Worm (Caenorhabditis elegans) whole organism, L1 larva: ENCODE results near the gene grl-10.

Experiments used
- C16A3.4 ChIP-seq: fragments of 150-350 bp; optimal IDR thresholded peaks from 2 replicates; lab custom pipeline; 2014; ENCODE audit warnings: missing biosample characterization, missing genetic modification characterization
- C34B4.2 ChIP-seq: sonication (generic microtip); optimal IDR thresholded peaks from 2 replicates; lab custom pipeline; 2017; ENCODE audit warnings: mild to moderate bottlenecking, missing genetic modification characterization, missing compliant biosample characterization
- F16B12.6 ChIP-seq: fragments of 150-350 bp; optimal IDR thresholded peaks from 2 replicates; lab custom pipeline; 2014; ENCODE audit warnings: missing biosample characterization, missing genetic modification characterization
- aha-1 ChIP-seq: fragments of 150-350 bp; optimal IDR thresholded peaks from 2 replicates; lab custom pipeline; 2014; ENCODE audit warnings: missing biosample characterization, missing genetic modification characterization
- aly-2 ChIP-seq: fragments of 150-350 bp; optimal IDR thresholded peaks from 2 replicates; lab custom pipeline; 2014; ENCODE audit warnings: missing biosample characterization, missing genetic modification characterization
- ama-1 ChIP-seq: fragments of 150-350 bp; optimal IDR thresholded peaks from 2 replicates; lab custom pipeline; 2014
- blmp-1 ChIP-seq: fragments of 150-350 bp; optimal IDR thresholded peaks from 2 replicates; lab custom pipeline; 2014; ENCODE audit warnings: missing biosample characterization, missing genetic modification characterization
- ceh-88 ChIP-seq: fragments of 200-800 bp; sonication (Bioruptor generic); IDR thresholded peaks from 2 replicates; pipeline ENCODE4 v1.3.6; 2022; ENCODE audit warnings: missing genetic modification characterization, missing compliant biosample characterization
- ceh-90 ChIP-seq: sonication (generic microtip); optimal IDR thresholded peaks from 2 replicates; lab custom pipeline; 2016; ENCODE audit warnings: missing genetic modification characterization, missing compliant biosample characterization
- dsc-1 ChIP-seq: sonication (generic microtip); optimal IDR thresholded peaks from 2 replicates; lab custom pipeline; 2016; ENCODE audit warnings: mild to moderate bottlenecking, missing genetic modification characterization, missing compliant biosample characterization
- efl-1 ChIP-seq, 4 experiments: fragments of 150-350 bp; optimal IDR thresholded peaks in 3 of 4; peaks in 1 of 4; 1 replicate in 1 of 4; 2 replicates in 3 of 4; lab custom pipeline; 2014; ENCODE audit warnings: missing biosample characterization in 2 of 4, missing genetic modification characterization in 2 of 4, missing genetic modification reagents in 2 of 4
- efl-3 ChIP-seq: fragments of 200-800 bp; sonication (Bioruptor generic); optimal IDR thresholded peaks from 2 replicates; lab custom pipeline; 2018; ENCODE audit warnings: mild to moderate bottlenecking, missing genetic modification characterization, missing compliant biosample characterization
- egl-27 ChIP-seq, 2 experiments: fragments of 150-350 bp in 1 of 2; sonication (generic microtip); optimal IDR thresholded peaks; 3 replicates each; lab custom pipeline; 2017 to 2018; ENCODE audit warnings: missing biosample characterization in 2 of 2, missing genetic modification characterization in 2 of 2, missing genetic modification reagents in 2 of 2
- elt-2 ChIP-seq: sonication (generic microtip); optimal IDR thresholded peaks from 2 replicates; lab custom pipeline; 2016; ENCODE audit warnings: missing genetic modification characterization, mild to moderate bottlenecking, inconsistent platforms, missing compliant biosample characterization, missing genetic modification reagents
- elt-3 ChIP-seq, 6 experiments: fragments of 150-350 bp in 1 of 6; sonication (generic microtip); optimal IDR thresholded peaks; 2 replicates each; lab custom pipeline; 2017 to 2018; ENCODE audit warnings: missing biosample characterization in 6 of 6, missing genetic modification characterization in 6 of 6, inconsistent platforms in 1 of 6
- fkh-10 ChIP-seq: sonication (generic microtip); optimal IDR thresholded peaks from 2 replicates; lab custom pipeline; 2017; ENCODE audit warnings: missing biosample characterization, missing genetic modification reagents, missing genetic modification characterization
- fkh-8 ChIP-seq: sonication (generic microtip); optimal IDR thresholded peaks from 2 replicates; lab custom pipeline; 2016; ENCODE audit warnings: mild to moderate bottlenecking, missing genetic modification characterization, missing compliant biosample characterization
- grh-1 ChIP-seq: fragments of 200-800 bp; sonication (Bioruptor generic); IDR thresholded peaks from 2 replicates; pipeline ENCODE4 v1.3.6; 2022; ENCODE audit warnings: missing genetic modification reagents, missing genetic modification characterization, missing compliant biosample characterization
- hlh-17 ChIP-seq: fragments of 200-800 bp; sonication (Bioruptor generic); optimal IDR thresholded peaks from 2 replicates; lab custom pipeline; 2018; ENCODE audit warnings: missing genetic modification characterization, mild to moderate bottlenecking, missing compliant biosample characterization, moderate library complexity, borderline replicate concordance
- irx-1 ChIP-seq: sonication (generic microtip); optimal IDR thresholded peaks from 2 replicates; lab custom pipeline; 2016; ENCODE audit warnings: missing genetic modification characterization, missing compliant biosample characterization
- jun-1 ChIP-seq: fragments of 150-350 bp; optimal IDR thresholded peaks from 2 replicates; lab custom pipeline; 2014; ENCODE audit warnings: missing biosample characterization, missing genetic modification reagents, missing genetic modification characterization
- lin-13 ChIP-seq: fragments of 150-350 bp; optimal IDR thresholded peaks from 2 replicates; lab custom pipeline; 2014; ENCODE audit warnings: missing biosample characterization, missing genetic modification reagents, missing genetic modification characterization
- lin-15B ChIP-seq: fragments of 150-350 bp; sonication (generic microtip); optimal IDR thresholded peaks from 3 replicates; lab custom pipeline; 2014; ENCODE audit warnings: missing biosample characterization, missing genetic modification characterization
- lin-35 ChIP-seq, 2 experiments: fragments of 150-350 bp; optimal IDR thresholded peaks; 2 replicates each; lab custom pipeline; 2014; ENCODE audit warnings: missing biosample characterization in 2 of 2, missing genetic modification characterization in 2 of 2, missing genetic modification reagents in 2 of 2
- lin-39 ChIP-seq: fragments of 150-350 bp; optimal IDR thresholded peaks from 2 replicates; lab custom pipeline; 2014; ENCODE audit warnings: missing biosample characterization, missing genetic modification reagents, missing genetic modification characterization
- lir-3 ChIP-seq: sonication (generic microtip); optimal IDR thresholded peaks from 2 replicates; lab custom pipeline; 2016; ENCODE audit warnings: mild to moderate bottlenecking, missing genetic modification characterization, moderate library complexity, missing compliant biosample characterization; ENCODE audit not compliant: poor library complexity
- lsy-2 ChIP-seq, 2 experiments: fragments of 150-350 bp; optimal IDR thresholded peaks; 2 replicates each; lab custom pipeline; 2014; ENCODE audit warnings: missing biosample characterization in 2 of 2, missing genetic modification characterization in 2 of 2
- mef-2 ChIP-seq: fragments of 150-350 bp; optimal IDR thresholded peaks from 2 replicates; lab custom pipeline; 2014; ENCODE audit warnings: missing biosample characterization, missing genetic modification characterization
- mep-1 ChIP-seq: fragments of 150-350 bp; optimal IDR thresholded peaks from 2 replicates; lab custom pipeline; 2014; ENCODE audit warnings: missing biosample characterization, missing genetic modification characterization
- nhr-19 ChIP-seq: fragments of 200-800 bp; sonication (Bioruptor generic); conservative IDR thresholded peaks from 2 replicates; pipeline ENCODE4 v1.3.6; 2022; ENCODE audit warnings: missing genetic modification characterization, missing compliant biosample characterization
- nhr-47 ChIP-seq: sonication (generic microtip); optimal IDR thresholded peaks from 2 replicates; lab custom pipeline; 2016; ENCODE audit warnings: mild to moderate bottlenecking, missing genetic modification characterization, moderate library complexity, missing compliant biosample characterization
- nhr-71 ChIP-seq: sonication (generic microtip); optimal IDR thresholded peaks from 2 replicates; lab custom pipeline; 2016; ENCODE audit warnings: mild to moderate bottlenecking, missing genetic modification characterization, moderate library complexity, missing compliant biosample characterization
- nhr-84 ChIP-seq: sonication (generic microtip); optimal IDR thresholded peaks from 2 replicates; lab custom pipeline; 2017; ENCODE audit warnings: missing biosample characterization, missing genetic modification characterization
- nhr-85 ChIP-seq: sonication (generic microtip); peaks from one replicate; lab custom pipeline; 2016; ENCODE audit warnings: missing genetic modification characterization, inconsistent platforms, missing compliant biosample characterization
- pax-3 ChIP-seq: fragments of 200-800 bp; sonication (Bioruptor generic); optimal IDR thresholded peaks from 2 replicates; lab custom pipeline; 2018; ENCODE audit warnings: mild to moderate bottlenecking, missing genetic modification characterization, moderate library complexity, missing compliant biosample characterization
- pqm-1 ChIP-seq: sonication (generic microtip); optimal IDR thresholded peaks from 3 replicates; lab custom pipeline; 2017; ENCODE audit warnings: missing biosample characterization, missing genetic modification characterization
- rnt-1 ChIP-seq: sonication (generic microtip); optimal IDR thresholded peaks from 2 replicates; lab custom pipeline; 2016; ENCODE audit warnings: mild to moderate bottlenecking, missing genetic modification characterization, moderate library complexity, missing compliant biosample characterization
- snpc-4 ChIP-seq: fragments of 150-350 bp; optimal IDR thresholded peaks from 2 replicates; lab custom pipeline; 2014; ENCODE audit warnings: missing biosample characterization, missing genetic modification characterization
- snu-23 ChIP-seq: sonication (generic microtip); optimal IDR thresholded peaks from 2 replicates; lab custom pipeline; 2016; ENCODE audit warnings: missing genetic modification characterization, missing compliant biosample characterization
- sox-4 ChIP-seq: sonication (generic microtip); optimal IDR thresholded peaks from 2 replicates; lab custom pipeline; 2016; ENCODE audit warnings: missing genetic modification characterization, missing compliant biosample characterization
- sup-37 ChIP-seq: fragments of 200-800 bp; sonication (Bioruptor generic); optimal IDR thresholded peaks from 2 replicates; lab custom pipeline; 2018; ENCODE audit warnings: mild to moderate bottlenecking, missing genetic modification characterization, missing compliant biosample characterization
- swsn-7 ChIP-seq: sonication (generic microtip); optimal IDR thresholded peaks from 2 replicates; lab custom pipeline; 2016; ENCODE audit warnings: missing genetic modification characterization, missing compliant biosample characterization
- tbx-2 ChIP-seq: sonication (generic microtip); optimal IDR thresholded peaks from 2 replicates; lab custom pipeline; 2016; ENCODE audit warnings: missing genetic modification characterization, missing compliant biosample characterization
- tlp-1 ChIP-seq: fragments of 150-350 bp; optimal IDR thresholded peaks from 2 replicates; lab custom pipeline; 2014; ENCODE audit warnings: missing biosample characterization, missing genetic modification characterization
- xbp-1 ChIP-seq: sonication (generic microtip); optimal IDR thresholded peaks from 2 replicates; lab custom pipeline; 2016; ENCODE audit warnings: missing genetic modification characterization, missing compliant biosample characterization
- zag-1 ChIP-seq: fragments of 150-350 bp; optimal IDR thresholded peaks from 2 replicates; lab custom pipeline; 2014; ENCODE audit warnings: missing biosample characterization, missing genetic modification characterization
- zip-4 ChIP-seq: fragments of 200-800 bp; sonication (Bioruptor generic); optimal IDR thresholded peaks from 2 replicates; lab custom pipeline; 2018; ENCODE audit warnings: mild to moderate bottlenecking, missing genetic modification characterization, moderate library complexity, missing compliant biosample characterization

The grl-10 gene

DNA sequence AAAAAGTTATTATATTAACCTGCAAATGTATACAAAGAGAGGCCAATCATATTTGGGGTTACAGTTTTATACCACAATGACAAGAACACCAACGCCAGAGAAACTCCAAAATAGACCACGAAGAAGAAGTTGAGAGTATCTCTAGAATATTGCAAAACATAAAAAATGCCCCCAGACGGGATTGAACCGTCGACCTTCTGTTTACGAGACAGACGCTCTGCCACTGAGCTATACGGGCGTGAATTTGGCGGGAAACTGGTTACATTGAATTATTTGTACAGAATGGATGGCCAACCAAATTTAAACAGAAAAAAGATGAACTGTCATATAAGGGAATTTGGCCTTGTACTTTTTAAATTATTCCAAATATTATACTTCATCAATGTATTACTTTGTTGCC, 43.9 kb upstream of the grl-10 start (continued):
- TF ChIP-seq efl-1 (optimal IDR thresholded peaks at IDR 0.05; lab: Kevin White, UChicago) (peak; percentile 38 to 52), efl-1 (GFP tag; optimal IDR thresholded peaks at IDR 0.05 in 1 of 2; lab: Kevin White, UChicago) (peak; percentile 47 to 93), nhr-84 (tag; lab: Kevin White, UChicago) (no peak), irx-1 (tag; lab: Kevin White, UChicago) (peak; percentile 14), mef-2 (tag; lab: Kevin White, UChicago) (no peak), lin-35 (GFP tag; optimal IDR thresholded peaks at IDR 0.05; lab: Kevin White, UChicago) (peak; percentile 46 to 82), sup-37 (GFP tag; lab: Kevin White, UChicago) (no peak), ceh-88 (GFP tag; lab: Robert Waterston, UW) (peak; percentile 38; the same call in 1 of the 2 replicates), nhr-19 (GFP tag; lab: Robert Waterston, UW) (peak; percentile 49), lsy-2 (tag; optimal IDR thresholded peaks at IDR 0.05; lab: Kevin White, UChicago) (peak; percentile 26 to 66), ceh-90 (tag; lab: Kevin White, UChicago) (no peak), mep-1 (tag; lab: Kevin White, UChicago) (peak; percentile 44), blmp-1 (tag; lab: Kevin White, UChicago) (peak; percentile 32), aly-2 (tag; lab: Kevin White, UChicago) (no peak)

DNA sequence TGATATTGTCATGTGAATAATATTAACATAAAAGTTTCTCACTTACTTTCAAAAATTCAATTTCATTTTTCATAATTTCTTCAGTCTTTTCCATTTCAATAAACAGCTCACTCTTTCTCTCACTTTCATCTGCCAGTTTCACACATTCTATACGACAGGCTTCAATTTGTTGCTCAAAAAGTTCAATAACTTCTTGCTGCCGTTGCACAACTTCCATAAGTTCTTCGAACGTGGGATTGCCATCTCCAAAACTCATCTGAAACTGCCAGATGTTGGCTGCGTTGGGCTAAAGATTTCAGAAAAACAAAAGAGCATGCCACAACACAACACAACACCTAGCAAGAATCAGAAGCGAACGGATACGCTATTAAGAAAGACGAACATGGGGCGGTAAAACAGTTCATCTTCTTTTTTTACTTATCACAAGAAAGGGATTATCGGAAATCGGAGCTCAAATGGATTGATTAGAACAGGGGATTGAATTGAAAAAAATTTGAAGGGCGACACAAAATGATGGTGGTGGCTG, 41.0 kb upstream of the grl-10 start:
- TF ChIP-seq efl-3 (GFP tag; lab: Kevin White, UChicago) (no peak), ceh-88 (GFP tag; lab: Robert Waterston, UW) (no peak), ama-1 (lab: Kevin White, UChicago) (peak; percentile 52), lin-15B (tag; lab: Kevin White, UChicago) (no peak)
- TF ChIP-seq, all 84 proteins: peak for 1

DNA sequence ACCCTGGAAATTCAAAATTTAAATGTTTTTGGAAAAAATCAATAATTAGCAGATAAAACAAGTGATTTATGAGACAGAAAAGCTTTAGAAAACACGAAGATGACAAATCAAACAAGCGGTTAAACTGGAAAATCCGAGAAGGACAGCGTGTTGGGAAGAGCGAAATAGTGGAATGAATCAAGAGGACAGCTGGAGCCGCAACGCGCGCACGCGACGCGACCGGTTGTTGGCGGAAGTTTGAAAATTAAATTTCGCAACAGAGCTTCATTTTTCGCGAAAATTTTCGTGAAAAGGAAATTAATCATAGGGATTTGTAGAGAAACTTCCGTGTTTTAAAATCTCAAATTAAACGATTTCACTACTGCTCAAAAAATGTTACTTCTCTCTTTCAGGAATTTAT, 39.4 kb upstream of the grl-10 start, which contains the start of gene clic-1:
TSS of gene clic-1 (minus strand) at position 3 of the 400 bp plus-strand sequence.
- TF ChIP-seq xbp-1 (tag; lab: Kevin White, UChicago) (peak; percentile 70), pqm-1 (tag; lab: Kevin White, UChicago) (no peak), aha-1 (no peak), egl-27 (tag; optimal IDR thresholded peaks at IDR 0.05; lab: Kevin White, UChicago) (no peak), hlh-17 (GFP tag; lab: Kevin White, UChicago) (no peak), nhr-85 (peak; percentile 80), lin-35 (GFP tag; optimal IDR thresholded peaks at IDR 0.05; lab: Kevin White, UChicago) (peak; percentile 96 to 98), zip-4 (GFP tag; lab: Kevin White, UChicago) (peak; percentile 65), sox-4 (tag; lab: Kevin White, UChicago) (no peak), snu-23 (GFP tag; lab: Kevin White, UChicago) (peak; percentile 74), pax-3 (tag; lab: Kevin White, UChicago) (no peak), grh-1 (no peak), elt-3 (tag; optimal IDR thresholded peaks at IDR 0.05; lab: Kevin White, UChicago) (peak in 2 of 6 experiments; percentile 15 to 59), fkh-8 (tag; lab: Kevin White, UChicago) (peak; percentile 52), ceh-88 (GFP tag; lab: Robert Waterston, UW) (no peak), lir-3 (peak; percentile 18), snpc-4 (peak; percentile 38), tlp-1 (tag; lab: Kevin White, UChicago) (no peak), nhr-47 (tag; lab: Kevin White, UChicago) (peak; percentile 68), elt-2 (tag; lab: Kevin White, UChicago) (no peak), F16B12.6 (tag; lab: Kevin White, UChicago) (peak; percentile 5), rnt-1 (tag; lab: Kevin White, UChicago) (peak; percentile 63), C34B4.2 (tag; lab: Kevin White, UChicago) (no peak), lin-39 (tag; lab: Kevin White, UChicago) (no peak), efl-3 (GFP tag; lab: Kevin White, UChicago) (no peak), swsn-7 (tag; lab: Kevin White, UChicago) (peak; percentile 62), efl-1 (optimal IDR thresholded peaks at IDR 0.05; lab: Kevin White, UChicago) (peak; percentile 83 to 96), efl-1 (GFP tag; optimal IDR thresholded peaks at IDR 0.05 in 1 of 2; lab: Kevin White, UChicago) (peak; percentile 96 to 99), lin-13 (GFP tag; lab: Kevin White, UChicago) (peak; percentile 9), tbx-2 (tag; lab: Kevin White, UChicago) (peak; percentile 65), aly-2 (tag; lab: Kevin White, UChicago) (peak; percentile 2), dsc-1 (tag; lab: Kevin White, UChicago) (peak; percentile 44), zag-1 (tag; lab: Kevin White, UChicago) (no peak), fkh-10 (GFP tag; lab: Kevin White, UChicago) (peak; percentile 3), C16A3.4 (peak; percentile 64), mef-2 (tag; lab: Kevin White, UChicago) (no peak), jun-1 (peak; percentile 63), irx-1 (tag; lab: Kevin White, UChicago) (peak; percentile 26), nhr-71 (tag; lab: Kevin White, UChicago) (peak; percentile 78)
